Worm (Caenorhabditis elegans) whole organism, L1 larva: ENCODE results near the gene his-18.
"Not testable (repeated sequence)": the region's sequence is repeated elsewhere in the genome, so short reads cannot be mapped to it uniquely, and the experiment has no call there.

Source experiments
- C04F5.9 ChIP-seq: sonication (generic microtip); optimal IDR thresholded peaks from 2 replicates; lab custom pipeline; 2016; ENCODE audit warnings: missing genetic modification characterization, missing compliant biosample characterization
- alr-1 ChIP-seq: fragments of 200-800 bp; sonication (Bioruptor generic); optimal IDR thresholded peaks from 2 replicates; lab custom pipeline; 2018; ENCODE audit warnings: borderline replicate concordance, mild to moderate bottlenecking, missing genetic modification characterization, missing compliant biosample characterization
- ama-1 ChIP-seq: fragments of 150-350 bp; optimal IDR thresholded peaks from 2 replicates; lab custom pipeline; 2014
- ceh-82 ChIP-seq, 3 experiments: fragments of 150-350 bp in 1 of 3; sonication (generic microtip) in 2 of 3; optimal IDR thresholded peaks; 2 replicates each; lab custom pipeline; 2014 to 2017; ENCODE audit warnings: missing biosample characterization in 3 of 3, missing genetic modification characterization in 3 of 3
- ces-1 ChIP-seq: fragments of 150-350 bp; optimal IDR thresholded peaks from 2 replicates; lab custom pipeline; 2014; ENCODE audit warnings: missing biosample characterization, missing genetic modification reagents, missing genetic modification characterization
- dsc-1 ChIP-seq: sonication (generic microtip); optimal IDR thresholded peaks from 2 replicates; lab custom pipeline; 2016; ENCODE audit warnings: mild to moderate bottlenecking, missing genetic modification characterization, missing compliant biosample characterization
- efl-1 ChIP-seq, 4 experiments: fragments of 150-350 bp; optimal IDR thresholded peaks in 3 of 4; peaks in 1 of 4; 1 replicate in 1 of 4; 2 replicates in 3 of 4; lab custom pipeline; 2014; ENCODE audit warnings: missing biosample characterization in 2 of 4, missing genetic modification characterization in 2 of 4, missing genetic modification reagents in 2 of 4
- elt-2 ChIP-seq: sonication (generic microtip); optimal IDR thresholded peaks from 2 replicates; lab custom pipeline; 2016; ENCODE audit warnings: missing genetic modification characterization, mild to moderate bottlenecking, inconsistent platforms, missing compliant biosample characterization, missing genetic modification reagents
- elt-3 ChIP-seq, 6 experiments: fragments of 150-350 bp in 1 of 6; sonication (generic microtip); optimal IDR thresholded peaks; 2 replicates each; lab custom pipeline; 2017 to 2018; ENCODE audit warnings: missing biosample characterization in 6 of 6, missing genetic modification characterization in 6 of 6, inconsistent platforms in 1 of 6
- fkh-10 ChIP-seq: sonication (generic microtip); optimal IDR thresholded peaks from 2 replicates; lab custom pipeline; 2017; ENCODE audit warnings: missing biosample characterization, missing genetic modification reagents, missing genetic modification characterization
- fkh-4 ChIP-seq: sonication (generic microtip); optimal IDR thresholded peaks from 2 replicates; lab custom pipeline; 2016; ENCODE audit warnings: missing compliant biosample characterization, missing genetic modification characterization, borderline replicate concordance
- fkh-8 ChIP-seq: sonication (generic microtip); optimal IDR thresholded peaks from 2 replicates; lab custom pipeline; 2016; ENCODE audit warnings: mild to moderate bottlenecking, missing genetic modification characterization, missing compliant biosample characterization
- hlh-17 ChIP-seq: fragments of 200-800 bp; sonication (Bioruptor generic); optimal IDR thresholded peaks from 2 replicates; lab custom pipeline; 2018; ENCODE audit warnings: missing genetic modification characterization, mild to moderate bottlenecking, missing compliant biosample characterization, moderate library complexity, borderline replicate concordance
- hlh-4 ChIP-seq: sonication (generic microtip); optimal IDR thresholded peaks from 2 replicates; lab custom pipeline; 2016; ENCODE audit warnings: mild to moderate bottlenecking, missing genetic modification characterization, missing compliant biosample characterization
- hpl-2 ChIP-seq: fragments of 150-350 bp; optimal IDR thresholded peaks from 2 replicates; lab custom pipeline; 2014; ENCODE audit warnings: missing biosample characterization, missing genetic modification reagents, missing genetic modification characterization
- lin-13 ChIP-seq: fragments of 150-350 bp; optimal IDR thresholded peaks from 2 replicates; lab custom pipeline; 2014; ENCODE audit warnings: missing biosample characterization, missing genetic modification reagents, missing genetic modification characterization
- lin-14 ChIP-seq: fragments of 200-800 bp; sonication (Bioruptor generic); optimal IDR thresholded peaks from 2 replicates; lab custom pipeline; 2018; ENCODE audit warnings: mild to moderate bottlenecking, missing genetic modification characterization, moderate library complexity, missing compliant biosample characterization
- lin-39 ChIP-seq: fragments of 150-350 bp; optimal IDR thresholded peaks from 2 replicates; lab custom pipeline; 2014; ENCODE audit warnings: missing biosample characterization, missing genetic modification reagents, missing genetic modification characterization
- mdl-1 ChIP-seq, 2 experiments: fragments of 150-350 bp; optimal IDR thresholded peaks; 2 replicates each; lab custom pipeline; 2014 to 2017; ENCODE audit warnings: missing biosample characterization in 2 of 2, missing genetic modification characterization in 2 of 2, inconsistent platforms in 1 of 2
- mef-2 ChIP-seq: fragments of 150-350 bp; optimal IDR thresholded peaks from 2 replicates; lab custom pipeline; 2014; ENCODE audit warnings: missing biosample characterization, missing genetic modification characterization
- nhr-47 ChIP-seq: sonication (generic microtip); optimal IDR thresholded peaks from 2 replicates; lab custom pipeline; 2016; ENCODE audit warnings: mild to moderate bottlenecking, missing genetic modification characterization, moderate library complexity, missing compliant biosample characterization
- nhr-71 ChIP-seq: sonication (generic microtip); optimal IDR thresholded peaks from 2 replicates; lab custom pipeline; 2016; ENCODE audit warnings: mild to moderate bottlenecking, missing genetic modification characterization, moderate library complexity, missing compliant biosample characterization
- nhr-76 ChIP-seq: sonication (generic microtip); optimal IDR thresholded peaks from 2 replicates; lab custom pipeline; 2017; ENCODE audit warnings: missing biosample characterization, missing genetic modification characterization
- nhr-84 ChIP-seq: sonication (generic microtip); optimal IDR thresholded peaks from 2 replicates; lab custom pipeline; 2017; ENCODE audit warnings: missing biosample characterization, missing genetic modification characterization
- pag-3 ChIP-seq: sonication (generic microtip); optimal IDR thresholded peaks from 2 replicates; lab custom pipeline; 2017; ENCODE audit warnings: missing genetic modification characterization, mild to moderate bottlenecking, missing compliant biosample characterization, antibody characterized with exemption, borderline replicate concordance; ENCODE audit not compliant: insufficient read depth
- pqm-1 ChIP-seq: sonication (generic microtip); optimal IDR thresholded peaks from 3 replicates; lab custom pipeline; 2017; ENCODE audit warnings: missing biosample characterization, missing genetic modification characterization
- snu-23 ChIP-seq: sonication (generic microtip); optimal IDR thresholded peaks from 2 replicates; lab custom pipeline; 2016; ENCODE audit warnings: missing genetic modification characterization, missing compliant biosample characterization
- tlp-1 ChIP-seq: fragments of 150-350 bp; optimal IDR thresholded peaks from 2 replicates; lab custom pipeline; 2014; ENCODE audit warnings: missing biosample characterization, missing genetic modification characterization
- vab-15 ChIP-seq: sonication (generic microtip); optimal IDR thresholded peaks from 2 replicates; lab custom pipeline; 2017; ENCODE audit warnings: missing genotype, mild to moderate bottlenecking, missing genetic modification characterization, missing compliant biosample characterization
- ztf-4 ChIP-seq: fragments of 150-350 bp; optimal IDR thresholded peaks from 2 replicates; lab custom pipeline; 2014; ENCODE audit warnings: missing biosample characterization, missing genetic modification characterization

his-18 gene

DNA sequence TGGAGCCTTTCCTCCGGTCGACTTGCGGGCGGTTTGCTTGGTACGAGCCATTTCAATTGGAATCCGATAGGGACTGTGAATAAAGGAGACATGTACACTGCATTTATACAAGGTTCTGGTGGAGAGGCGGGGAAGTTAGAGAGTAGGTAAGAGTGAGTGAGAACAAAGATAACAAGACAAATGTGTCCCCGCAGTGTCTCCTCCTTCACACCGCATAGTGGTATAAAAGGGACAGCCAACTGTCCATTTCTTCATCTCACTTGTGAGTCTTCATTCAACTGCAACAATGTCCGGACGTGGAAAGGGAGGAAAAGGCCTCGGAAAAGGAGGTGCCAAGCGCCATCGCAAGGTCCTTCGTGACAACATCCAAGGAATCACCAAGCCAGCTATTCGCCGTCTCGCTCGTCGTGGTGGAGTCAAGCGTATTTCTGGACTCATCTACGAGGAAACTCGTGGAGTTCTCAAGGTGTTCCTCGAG lies at the start of gene his-18, which contains the start of gene his-17:
his-18 (plus strand) TSS at position 287 of the 478 bp plus-strand sequence.
his-17 (minus strand) TSS at position 51 of the 478 bp plus-strand sequence.
- not testable (repeated sequence) for TF ChIP-seq pqm-1; ceh-82 (tag; optimal IDR thresholded peaks at IDR 0.05; lab: Kevin White, UChicago); fkh-10 (GFP tag; lab: Kevin White, UChicago)

DNA sequence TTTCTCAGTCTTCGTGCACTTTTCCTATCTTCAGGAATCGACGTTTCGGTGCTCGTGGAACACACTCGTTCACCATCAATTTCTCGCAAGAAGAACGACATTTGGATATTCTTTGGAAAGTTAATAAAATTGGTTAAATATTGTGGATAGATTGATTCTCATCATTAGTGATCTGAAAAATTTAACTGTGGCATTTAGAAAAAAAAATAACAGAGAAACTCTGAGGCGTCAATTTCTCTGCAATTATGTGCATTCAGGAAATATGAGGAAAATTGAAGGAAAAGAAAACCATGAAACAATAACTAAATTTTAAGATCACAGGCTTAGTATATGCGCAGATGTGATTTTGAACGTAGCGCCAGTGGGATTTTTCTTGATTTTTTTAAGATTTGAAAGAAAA lies 36.1 kb upstream of the his-18 start, which contains the start of gene F07B7.12:
F07B7.12 (minus strand) TSS at position 101 of the 400 bp plus-strand sequence.
- TF ChIP-seq fkh-8 (tag; lab: Kevin White, UChicago); dsc-1; nhr-47: not testable (repeated sequence)
- TF ChIP-seq, all 84 proteins: peak for 0; not testable (repeated sequence) for 84

- TF ChIP-seq fkh-10 (GFP tag; lab: Kevin White, UChicago) (no peak), lin-13 (GFP tag; lab: Kevin White, UChicago) (no peak), snu-23 (GFP tag; lab: Kevin White, UChicago) (no peak), lin-14 (GFP tag; lab: Kevin White, UChicago) (peak; percentile 8), alr-1 (tag; lab: Kevin White, UChicago) (no peak), tlp-1 (tag; lab: Kevin White, UChicago) (no peak), nhr-71 (tag; lab: Kevin White, UChicago) (no peak)
Measured at ce11 chrV:8898756-8899155, 728 bp downstream of the his-18 start, which contains the start of gene frpr-13. Gene frpr-13, plus strand, starts transcription at chrV:8899056.

DNA sequence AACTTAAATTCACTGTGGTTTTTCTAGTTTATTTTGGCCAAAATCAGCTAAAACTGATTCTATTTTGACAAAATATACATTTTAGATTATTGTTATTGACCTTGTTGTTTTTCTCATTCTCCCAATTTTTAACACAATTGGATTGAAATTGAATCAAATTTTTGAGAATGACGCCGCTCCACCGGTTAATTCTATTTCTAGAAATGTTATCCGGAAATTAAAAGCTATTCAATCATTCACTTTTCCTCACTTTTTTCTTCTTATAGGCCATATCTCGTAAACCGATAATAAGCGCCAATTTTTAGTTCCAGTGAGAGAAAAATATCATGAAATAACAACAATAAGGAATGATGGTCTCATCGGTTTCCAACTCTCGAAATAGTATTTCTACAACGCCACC lies 4.7 kb downstream of the his-18 start, which contains the start of gene frpr-12:
frpr-12 (plus strand) TSS at position 301 of the 400 bp plus-strand sequence.
- TF ChIP-seq lin-39 (tag; lab: Kevin White, UChicago), result no peak
- no peak for TF ChIP-seq vab-15 (tag; lab: Kevin White, UChicago)
- TF ChIP-seq ztf-4 (tag; lab: Kevin White, UChicago), result no peak
- TF ChIP-seq nhr-76 (tag; lab: Kevin White, UChicago), result no peak
- no peak for TF ChIP-seq nhr-47

DNA sequence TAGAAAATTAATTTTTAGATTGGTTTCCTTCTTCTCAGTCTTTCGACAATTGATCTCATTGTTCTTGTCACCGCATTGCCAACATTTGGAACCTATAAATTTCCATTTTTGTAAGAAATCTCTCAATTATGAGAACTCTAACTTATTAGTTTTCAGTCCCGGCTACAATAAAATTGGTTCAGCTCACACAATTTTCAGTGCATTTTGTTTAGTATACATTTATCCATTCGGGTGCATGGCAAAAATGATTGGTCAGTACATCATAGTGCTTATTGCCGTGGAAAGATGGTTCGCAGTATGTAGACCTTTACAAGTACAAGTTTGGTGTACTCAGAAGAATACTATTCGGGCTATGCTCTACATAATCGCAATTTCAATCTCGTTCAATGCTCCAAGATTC lies 5.9 kb downstream of the his-18 start:
- TF ChIP-seq fkh-4, result no peak
- no peak for TF ChIP-seq elt-2 (tag; lab: Kevin White, UChicago)
- TF ChIP-seq elt-3 (tag; optimal IDR thresholded peaks at IDR 0.05; lab: Kevin White, UChicago), result no peak
- no peak for TF ChIP-seq mef-2 (tag; lab: Kevin White, UChicago)
- no peak for TF ChIP-seq hlh-4 (tag; lab: Kevin White, UChicago)
- TF ChIP-seq nhr-84 (tag; lab: Kevin White, UChicago), result no peak
- peak; percentile 30 for TF ChIP-seq fkh-8 (tag; lab: Kevin White, UChicago)
- TF ChIP-seq nhr-76 (tag; lab: Kevin White, UChicago), result no peak
- TF ChIP-seq nhr-71 (tag; lab: Kevin White, UChicago), result peak; percentile 27
- no peak for TF ChIP-seq hpl-2 (GFP tag; lab: Kevin White, UChicago)
- TF ChIP-seq pag-3, result no peak
- TF ChIP-seq efl-1 (optimal IDR thresholded peaks at IDR 0.05; lab: Kevin White, UChicago), result no peak
- TF ChIP-seq efl-1 (GFP tag; optimal IDR thresholded peaks at IDR 0.05 in 1 of 2; lab: Kevin White, UChicago), result peak in 1 of 2 experiments; percentile 62
- no peak for TF ChIP-seq hlh-17 (GFP tag; lab: Kevin White, UChicago)

DNA sequence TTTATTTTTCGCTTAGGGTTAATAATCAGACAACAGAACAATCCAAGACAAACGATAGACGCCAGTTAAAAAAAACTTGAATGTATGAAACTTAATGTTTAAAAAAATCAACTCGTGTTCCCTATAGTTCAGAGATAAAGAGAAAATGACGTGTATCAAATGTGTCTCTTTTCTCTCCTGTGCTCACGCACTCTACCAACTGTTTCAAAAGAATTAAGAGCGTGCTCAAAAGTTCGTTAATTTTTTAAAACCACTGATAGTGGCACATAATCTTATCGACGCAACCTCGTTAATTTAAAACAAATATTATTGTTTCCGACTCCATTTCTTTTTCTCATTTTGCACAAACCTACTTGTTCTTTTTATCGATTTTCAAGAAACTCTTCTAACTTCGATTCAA lies 7.6 kb downstream of the his-18 start:
- peak; percentile 80 for TF ChIP-seq elt-2 (tag; lab: Kevin White, UChicago)
- TF ChIP-seq hlh-4 (tag; lab: Kevin White, UChicago), result no peak

DNA sequence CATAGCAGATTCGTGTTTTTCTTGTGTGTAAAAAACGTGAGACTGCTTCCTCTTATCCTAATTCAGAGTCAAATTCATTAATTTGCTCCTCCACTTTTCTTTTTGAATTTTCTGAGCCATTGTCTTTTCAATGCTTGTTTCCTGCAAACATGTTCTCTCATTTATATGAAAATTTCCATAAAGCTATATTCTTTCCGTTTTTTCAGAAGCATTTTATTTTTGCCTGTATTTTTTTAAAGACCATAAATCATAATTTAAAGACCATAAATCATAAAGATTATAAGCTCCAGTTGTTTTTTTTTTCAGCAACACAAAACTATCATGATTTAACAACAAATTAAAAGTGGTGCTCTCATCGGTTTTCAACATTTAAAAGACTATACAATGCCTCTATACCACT lies 8.9 kb downstream of the his-18 start, which contains the start of gene frpr-11:
frpr-11 (plus strand) TSS at position 301 of the 400 bp plus-strand sequence.
- TF ChIP-seq mdl-1 (tag; optimal IDR thresholded peaks at IDR 0.05; lab: Kevin White, UChicago) (no peak), efl-1 (optimal IDR thresholded peaks at IDR 0.05; lab: Kevin White, UChicago) (no peak), efl-1 (GFP tag; optimal IDR thresholded peaks at IDR 0.05 in 1 of 2; lab: Kevin White, UChicago) (no peak), snu-23 (GFP tag; lab: Kevin White, UChicago) (no peak), ces-1 (GFP tag; lab: Kevin White, UChicago) (no peak), C04F5.9 (tag; lab: Kevin White, UChicago) (no peak), ama-1 (lab: Kevin White, UChicago) (no peak)
